Fruit fly (Drosophila melanogaster) whole organism, embryonic: ENCODE data around the gene VhaM9.7-b.
A peak's percentile ranks its signal among the peaks of the same experiment; 100 is the strongest.

Experiments used
- ATbp ChIP-seq: fragments of 200-800 bp; sonication (Bioruptor generic); optimal IDR thresholded peaks from 2 replicates; lab custom pipeline; 2017; ENCODE audit warnings: missing biosample characterization, mild to moderate bottlenecking, missing genetic modification characterization, missing genetic modification reagents
- Ada2b ChIP-seq: fragments of 200-800 bp; sonication (Bioruptor generic); IDR thresholded peaks from 2 replicates; pipeline ENCODE4 v1.3.6; 2022; ENCODE audit warnings: missing biosample characterization, missing genetic modification characterization
- Bteb2 ChIP-seq: fragments of 200-800 bp; sonication (Bioruptor generic); optimal IDR thresholded peaks from 2 replicates; lab custom pipeline; 2016; ENCODE audit warnings: missing biosample characterization, missing genetic modification characterization
- CG10462 ChIP-seq: fragments of 200-800 bp; sonication (Bioruptor generic); optimal IDR thresholded peaks from 2 replicates; lab custom pipeline; 2016; ENCODE audit warnings: missing biosample characterization, missing genetic modification characterization
- CG10543 ChIP-seq: fragments of 200-800 bp; sonication (Bioruptor generic); optimal IDR thresholded peaks from 3 replicates; lab custom pipeline; 2017; ENCODE audit warnings: missing biosample characterization, mild to moderate bottlenecking, missing genetic modification characterization, moderate library complexity
- CG10959 ChIP-seq: fragments of 200-800 bp; sonication (Bioruptor generic); IDR thresholded peaks from 2 replicates; pipeline ENCODE4 v1.3.6; 2022; ENCODE audit warnings: missing biosample characterization, missing genetic modification characterization
- CG11695 ChIP-seq: fragments of 200-800 bp; sonication (Bioruptor generic); IDR thresholded peaks from 3 replicates; pipeline ENCODE4 v1.3.6; 2022; ENCODE audit warnings: missing biosample characterization, missing genetic modification characterization
- CG11723 ChIP-seq: fragments of 200-800 bp; sonication (Bioruptor generic); optimal IDR thresholded peaks from 2 replicates; lab custom pipeline; 2017; ENCODE audit warnings: missing biosample characterization, mild to moderate bottlenecking, missing genetic modification characterization
- CG12659 ChIP-seq: fragments of 200-800 bp; sonication (Bioruptor generic); optimal IDR thresholded peaks from 3 replicates; lab custom pipeline; 2017; ENCODE audit warnings: mild to moderate bottlenecking, missing biosample characterization, missing genetic modification reagents, missing genetic modification characterization
- CG13296 ChIP-seq: fragments of 200-800 bp; sonication (Bioruptor generic); optimal IDR thresholded peaks from 3 replicates; lab custom pipeline; 2018; ENCODE audit warnings: missing biosample characterization, mild to moderate bottlenecking, missing genetic modification characterization
- CG13894 ChIP-seq: fragments of 200-800 bp; sonication (Bioruptor generic); optimal IDR thresholded peaks from 3 replicates; lab custom pipeline; 2018; ENCODE audit warnings: missing biosample characterization, mild to moderate bottlenecking, missing genetic modification characterization, moderate library complexity
- CG15696 ChIP-seq: fragments of 200-800 bp; sonication (Bioruptor generic); optimal IDR thresholded peaks from 2 replicates; lab custom pipeline; 2019; ENCODE audit warnings: missing biosample characterization, mild to moderate bottlenecking, missing genetic modification characterization, moderate library complexity
- CG18262 ChIP-seq: fragments of 200-800 bp; optimal IDR thresholded peaks from 3 replicates; lab custom pipeline; 2019; ENCODE audit warnings: missing biosample characterization, mild to moderate bottlenecking, missing genetic modification characterization, moderate library complexity
- CG18476 ChIP-seq: fragments of 200-800 bp; sonication (Bioruptor generic); optimal IDR thresholded peaks from 2 replicates; lab custom pipeline; 2016; ENCODE audit warnings: missing biosample characterization, mild to moderate bottlenecking, missing genetic modification characterization
- CG31224 ChIP-seq: fragments of 200-800 bp; sonication (Bioruptor generic); IDR thresholded peaks from 2 replicates; pipeline ENCODE4 v1.3.6; 2022; ENCODE audit warnings: missing biosample characterization, missing genetic modification characterization
- CG3838 ChIP-seq: fragments of 200-800 bp; sonication (Bioruptor generic); optimal IDR thresholded peaks from 3 replicates; lab custom pipeline; 2016; ENCODE audit warnings: missing biosample characterization, missing genetic modification characterization
- CG6175 ChIP-seq: fragments of 200-800 bp; sonication (Bioruptor generic); IDR thresholded peaks from 3 replicates; pipeline ENCODE4 v1.3.6; 2022; ENCODE audit warnings: missing biosample characterization, missing genetic modification characterization
- CG6683 ChIP-seq: fragments of 200-800 bp; sonication (Bioruptor generic); optimal IDR thresholded peaks from 2 replicates; lab custom pipeline; 2017; ENCODE audit warnings: missing biosample characterization, mild to moderate bottlenecking, missing genetic modification characterization, missing genetic modification reagents
- CG7963 ChIP-seq: fragments of 200-800 bp; sonication (Bioruptor generic); IDR thresholded peaks from 3 replicates; pipeline ENCODE4 v1.3.6; 2022; ENCODE audit warnings: missing biosample characterization, missing genetic modification characterization; ENCODE audit not compliant: partially characterized antibody
- CG8478 ChIP-seq: fragments of >200 bp; optimal IDR thresholded peaks from 2 replicates; lab custom pipeline; 2018
- CG8944 ChIP-seq: fragments of 200-800 bp; sonication (Bioruptor generic); optimal IDR thresholded peaks from 3 replicates; lab custom pipeline; 2016; ENCODE audit warnings: missing biosample characterization, missing genetic modification characterization
- ERR ChIP-seq: fragments of 200-800 bp; sonication (Bioruptor generic); optimal IDR thresholded peaks from 2 replicates; lab custom pipeline; 2016; ENCODE audit warnings: missing biosample characterization, missing genetic modification characterization
- Fer1 ChIP-seq: fragments of 200-800 bp; sonication (Bioruptor generic); optimal IDR thresholded peaks from 2 replicates; lab custom pipeline; 2017; ENCODE audit warnings: missing biosample characterization, mild to moderate bottlenecking, missing genetic modification characterization
- HLH4C ChIP-seq: fragments of 200-800 bp; sonication (Bioruptor generic); IDR thresholded peaks from 3 replicates; pipeline ENCODE4 v1.3.6; 2022; ENCODE audit warnings: missing biosample characterization, missing genetic modification characterization; ENCODE audit not compliant: partially characterized antibody
- Jarid2 ChIP-seq: fragments of 200-800 bp; sonication (Bioruptor generic); optimal IDR thresholded peaks from 3 replicates; lab custom pipeline; 2017; ENCODE audit warnings: mild to moderate bottlenecking, missing biosample characterization, missing genetic modification reagents, missing genetic modification characterization
- MBD-R2 ChIP-seq: fragments of 200-800 bp; sonication (Bioruptor generic); IDR thresholded peaks from 2 replicates; pipeline ENCODE4 v1.3.6; 2022; ENCODE audit warnings: missing biosample characterization, missing genetic modification characterization
- MTF-1 ChIP-seq: fragments of 200-800 bp; sonication (Bioruptor generic); optimal IDR thresholded peaks from 2 replicates; lab custom pipeline; 2018; ENCODE audit warnings: missing biosample characterization, mild to moderate bottlenecking, missing genetic modification characterization, borderline replicate concordance
- Max ChIP-seq: fragments of 200-800 bp; sonication (Bioruptor generic); optimal IDR thresholded peaks from 2 replicates; lab custom pipeline; 2016; ENCODE audit warnings: missing biosample characterization, mild to moderate bottlenecking, missing genetic modification characterization
- NFAT ChIP-seq: fragments of 200-800 bp; sonication (Bioruptor generic); IDR thresholded peaks from 2 replicates; pipeline ENCODE4 v1.3.6; 2022; ENCODE audit warnings: missing biosample characterization, missing genetic modification characterization
- Nf-YC ChIP-seq: fragments of 200-800 bp; optimal IDR thresholded peaks from 3 replicates; lab custom pipeline; 2019; ENCODE audit warnings: missing biosample characterization, mild to moderate bottlenecking, missing genetic modification characterization, moderate library complexity
- Optix ChIP-seq: fragments of 200-800 bp; sonication (Bioruptor generic); IDR thresholded peaks from 3 replicates; pipeline ENCODE4 v1.3.6; 2022; ENCODE audit warnings: missing biosample characterization, missing genetic modification characterization
- Pdp1 ChIP-seq, 2 experiments: fragments of 200-800 bp; sonication (Bioruptor generic); optimal IDR thresholded peaks; 3 replicates each; lab custom pipeline; 2016; ENCODE audit warnings: missing biosample characterization in 2 of 2, missing genetic modification characterization in 2 of 2, mild to moderate bottlenecking in 1 of 2, moderate library complexity in 1 of 2
- Sox100B ChIP-seq: fragments of 200-800 bp; sonication (Bioruptor generic); optimal IDR thresholded peaks from 3 replicates; lab custom pipeline; 2018; ENCODE audit warnings: missing biosample characterization, mild to moderate bottlenecking, missing genetic modification characterization
- Sry-β ChIP-seq: fragments of 200-800 bp; sonication (Bioruptor generic); optimal IDR thresholded peaks from 2 replicates; lab custom pipeline; 2018; ENCODE audit warnings: missing biosample characterization, mild to moderate bottlenecking, missing genetic modification characterization, moderate library complexity
- amos ChIP-seq: fragments of 200-800 bp; sonication (Bioruptor generic); IDR thresholded peaks from 2 replicates; pipeline ENCODE4 v1.3.6; 2022; ENCODE audit warnings: missing biosample characterization, missing genetic modification characterization; ENCODE audit not compliant: partially characterized antibody
- ash1 ChIP-seq: fragments of 200-800 bp; sonication (Bioruptor generic); optimal IDR thresholded peaks from 2 replicates; lab custom pipeline; 2018; ENCODE audit warnings: missing biosample characterization, mild to moderate bottlenecking, missing genetic modification characterization
- bab2 ChIP-seq: fragments of 200-800 bp; sonication (Bioruptor generic); optimal IDR thresholded peaks from 2 replicates; lab custom pipeline; 2016; ENCODE audit warnings: missing biosample characterization, missing genetic modification characterization
- bigmax ChIP-seq: fragments of 200-800 bp; sonication (Bioruptor generic); optimal IDR thresholded peaks from 2 replicates; lab custom pipeline; 2018; ENCODE audit warnings: missing biosample characterization, mild to moderate bottlenecking, missing genetic modification characterization
- caup ChIP-seq: fragments of 200-800 bp; sonication (Bioruptor generic); optimal IDR thresholded peaks from 3 replicates; lab custom pipeline; 2017; ENCODE audit warnings: missing biosample characterization, mild to moderate bottlenecking, missing genetic modification characterization, moderate library complexity; ENCODE audit not compliant: severe bottlenecking
- dm ChIP-seq: fragments of 200-800 bp; sonication (Bioruptor generic); optimal IDR thresholded peaks from 3 replicates; lab custom pipeline; 2016; ENCODE audit warnings: missing biosample characterization, missing genetic modification characterization
- emc ChIP-seq: fragments of 200-800 bp; sonication (Bioruptor generic); optimal IDR thresholded peaks from 2 replicates; lab custom pipeline; 2016; ENCODE audit warnings: missing biosample characterization, missing genetic modification characterization
- fd102C ChIP-seq: fragments of 200-800 bp; sonication (Bioruptor generic); optimal IDR thresholded peaks from 2 replicates; lab custom pipeline; 2018; ENCODE audit warnings: missing biosample characterization, mild to moderate bottlenecking, missing genetic modification characterization, moderate library complexity
- gcm ChIP-seq: fragments of 200-800 bp; sonication (Bioruptor generic); optimal IDR thresholded peaks from 2 replicates; lab custom pipeline; 2019; ENCODE audit warnings: missing biosample characterization, mild to moderate bottlenecking, missing genetic modification characterization, moderate library complexity
- gsb ChIP-seq: fragments of 200-800 bp; sonication (Bioruptor generic); IDR thresholded peaks from 2 replicates; pipeline ENCODE4 v1.3.6; 2022; ENCODE audit warnings: missing biosample characterization, missing genetic modification characterization
- mam ChIP-seq: fragments of 200-800 bp; sonication (Bioruptor generic); optimal IDR thresholded peaks from 3 replicates; lab custom pipeline; 2016; ENCODE audit warnings: missing biosample characterization, missing genetic modification characterization
- pita ChIP-seq: fragments of 200-800 bp; sonication (Bioruptor generic); optimal IDR thresholded peaks from 2 replicates; lab custom pipeline; 2017; ENCODE audit warnings: missing biosample characterization, mild to moderate bottlenecking, missing genetic modification characterization
- sc ChIP-seq, 3 experiments: fragments of >200 bp in 2 of 3; fragments of 200-800 bp in 1 of 3; sonication (Bioruptor generic) in 1 of 3; optimal IDR thresholded peaks; 2 replicates in 2 of 3; 3 replicates in 1 of 3; lab custom pipeline; 2017; ENCODE audit warnings: mild to moderate bottlenecking in 1 of 3, missing biosample characterization in 1 of 3, missing genetic modification characterization in 1 of 3, missing genetic modification reagents in 1 of 3
- ssp ChIP-seq: fragments of 200-800 bp; sonication (Bioruptor generic); IDR thresholded peaks from 2 replicates; pipeline ENCODE4 v1.3.6; 2022; ENCODE audit warnings: missing biosample characterization, missing genetic modification characterization
- tgo ChIP-seq: fragments of 200-800 bp; sonication (Bioruptor generic); IDR thresholded peaks from 3 replicates; pipeline ENCODE4 v1.3.6; 2022; ENCODE audit warnings: missing biosample characterization, missing genetic modification characterization
- unpg ChIP-seq: fragments of 200-800 bp; sonication (Bioruptor generic); optimal IDR thresholded peaks from 3 replicates; lab custom pipeline; 2018; ENCODE audit warnings: missing biosample characterization, mild to moderate bottlenecking, missing genetic modification characterization, moderate library complexity

Gene VhaM9.7-b

dm6 chr3L:21574296-21574745, 34.7 kb downstream of the VhaM9.7-b start (continued):
- TF ChIP-seq ssp, result peak; percentile 43; the same call in 1 of the 2 replicates
- TF ChIP-seq amos (GFP tag; lab: Robert Waterston, UW), result no peak
- TF ChIP-seq CG12659, result peak; percentile 4
- TF ChIP-seq ERR, result no peak
- TF ChIP-seq MBD-R2 (GFP tag; lab: Robert Waterston, UW), result peak; percentile 86
- TF ChIP-seq unpg, result no peak
- no peak for TF ChIP-seq CG10959
- TF ChIP-seq pita (GFP tag; lab: Kevin White, UChicago), result no peak
- TF ChIP-seq Max (GFP tag; lab: Kevin White, UChicago), result no peak
- no peak for TF ChIP-seq Bteb2 (GFP tag; lab: Kevin White, UChicago)
- TF ChIP-seq NFAT (GFP tag; lab: Robert Waterston, UW), result no peak
- no peak for TF ChIP-seq Fer1 (GFP tag; lab: Kevin White, UChicago)
- TF ChIP-seq CG7963 (GFP tag; lab: Robert Waterston, UW), result no peak
- TF ChIP-seq CG3838 (GFP tag; lab: Kevin White, UChicago), result no peak
- TF ChIP-seq MTF-1 (GFP tag; lab: Kevin White, UChicago), result no peak
- no peak for TF ChIP-seq Jarid2 (GFP tag; lab: Kevin White, UChicago)
- no peak for TF ChIP-seq emc (GFP tag; lab: Kevin White, UChicago)
- 0 out of 3 replicates have a peak, but pooled peaks have one; percentile 14 for TF ChIP-seq Optix (GFP tag; lab: Robert Waterston, UW)
- no peak for TF ChIP-seq CG6683 (GFP tag; lab: Kevin White, UChicago)
- TF ChIP-seq CG13296 (GFP tag; lab: Kevin White, UChicago), result no peak
- no peak for TF ChIP-seq HLH4C (GFP tag; lab: Robert Waterston, UW)
- no peak for TF ChIP-seq bigmax (GFP tag; lab: Kevin White, UChicago)
- no peak for TF ChIP-seq CG6175
- TF ChIP-seq CG8478 (lab: Kevin White, UChicago), result no peak
- no peak for TF ChIP-seq bab2 (GFP tag; lab: Kevin White, UChicago)
- no peak for TF ChIP-seq Sox100B (GFP tag; lab: Kevin White, UChicago)
- TF ChIP-seq ATbp (GFP tag; lab: Kevin White, UChicago), result no peak
- no peak for TF ChIP-seq CG31224
- TF ChIP-seq tgo (GFP tag; lab: Robert Waterston, UW), result no peak
- no peak for TF ChIP-seq caup (GFP tag; lab: Kevin White, UChicago)
- no peak for TF ChIP-seq Ada2b (GFP tag; lab: Robert Waterston, UW)
- no peak for TF ChIP-seq gcm (GFP tag; lab: Kevin White, UChicago)
- no peak for TF ChIP-seq CG13894 (tag; lab: Kevin White, UChicago)
- no peak for TF ChIP-seq ash1 (GFP tag; lab: Kevin White, UChicago)
- no peak for TF ChIP-seq Pdp1 (GFP tag; optimal IDR thresholded peaks at IDR 0.05; lab: Kevin White, UChicago)
- TF ChIP-seq mam (GFP tag; lab: Kevin White, UChicago), result peak; percentile 37
- TF ChIP-seq CG15696 (tag; lab: Kevin White, UChicago), result no peak
- no peak for TF ChIP-seq CG10462 (GFP tag; lab: Kevin White, UChicago)
- TF ChIP-seq sc (optimal IDR thresholded peaks at IDR 0.05; lab: Kevin White, UChicago), result no peak
- no peak for TF ChIP-seq sc (GFP tag; optimal IDR thresholded peaks at IDR 0.05; lab: Kevin White, UChicago)
- no peak for TF ChIP-seq CG10543 (GFP tag; lab: Kevin White, UChicago)
- no peak for TF ChIP-seq Nf-YC (tag; lab: Kevin White, UChicago)
- TF ChIP-seq CG18476 (GFP tag; lab: Kevin White, UChicago), result no peak
- TF ChIP-seq CG18262 (tag; lab: Kevin White, UChicago), result no peak
- no peak for TF ChIP-seq CG11695 (GFP tag; lab: Robert Waterston, UW)
- no peak for TF ChIP-seq CG8944 (GFP tag; lab: Kevin White, UChicago)
- TF ChIP-seq CG11723 (GFP tag; lab: Kevin White, UChicago), result no peak
- no peak for TF ChIP-seq fd102C (GFP tag; lab: Kevin White, UChicago)
- no peak for TF ChIP-seq gsb (GFP tag; lab: Robert Waterston, UW)
- TF ChIP-seq Sry-β (GFP tag; lab: Kevin White, UChicago), result peak; percentile 91
- no peak for TF ChIP-seq dm
